Worm (Caenorhabditis elegans): ENCODE data around the gene clec-187.

- TF ChIP-seq ces-1 (GFP tag; optimal IDR thresholded peaks at IDR 0.05) = no peak
- TF ChIP-seq lin-15B (tag; optimal IDR thresholded peaks at IDR 0.05) = no peak
- no peak for TF ChIP-seq dsc-1 (tag; optimal IDR thresholded peaks at IDR 0.05)
- TF ChIP-seq nhr-11 (tag; optimal IDR thresholded peaks at IDR 0.05) = no peak
- TF ChIP-seq unc-130 (tag; optimal IDR thresholded peaks at IDR 0.05) = no peak
- TF ChIP-seq jun-1 (tag; optimal IDR thresholded peaks at IDR 0.05) = no peak
- TF ChIP-seq aly-2 (tag; optimal IDR thresholded peaks at IDR 0.05) = no peak
- no peak for TF ChIP-seq ztf-11 (tag; optimal IDR thresholded peaks at IDR 0.05)
These were observed 8.3 kb upstream of the clec-187 start, which contains the start of gene ZK896.5 for ce11 chrIV:12879557-12879956.
